Fruit fly (Drosophila melanogaster) whole organism, embryonic: Measurements from ENCODE around the gene pros.

Experiments used
- B-H2 ChIP-seq: fragments of 200-800 bp; sonication (Bioruptor generic); optimal IDR thresholded peaks from 2 replicates; lab custom pipeline; 2018; ENCODE audit warnings: missing biosample characterization, mild to moderate bottlenecking, missing genetic modification characterization
- Bdp1 ChIP-seq: fragments of 200-800 bp; sonication (Bioruptor generic); optimal IDR thresholded peaks from 3 replicates; lab custom pipeline; 2016; ENCODE audit warnings: missing biosample characterization, missing genetic modification characterization
- Bgb ChIP-seq: fragments of 200-800 bp; sonication (Bioruptor generic); IDR thresholded peaks from 2 replicates; pipeline ENCODE4 v1.3.6; 2022; ENCODE audit warnings: missing biosample characterization, missing genetic modification characterization; ENCODE audit not compliant: partially characterized antibody
- CG10147 ChIP-seq: fragments of 200-800 bp; sonication (Bioruptor generic); optimal IDR thresholded peaks from 2 replicates; lab custom pipeline; 2019; ENCODE audit warnings: missing biosample characterization, mild to moderate bottlenecking, missing genetic modification characterization, moderate library complexity
- CG10366 ChIP-seq: fragments of 200-800 bp; sonication (Bioruptor generic); IDR thresholded peaks from 2 replicates; pipeline ENCODE4 v1.3.6; 2022; ENCODE audit warnings: missing biosample characterization, missing genetic modification characterization
- CG13296 ChIP-seq: fragments of 200-800 bp; sonication (Bioruptor generic); optimal IDR thresholded peaks from 3 replicates; lab custom pipeline; 2018; ENCODE audit warnings: missing biosample characterization, mild to moderate bottlenecking, missing genetic modification characterization
- CG13894 ChIP-seq: fragments of 200-800 bp; sonication (Bioruptor generic); optimal IDR thresholded peaks from 3 replicates; lab custom pipeline; 2018; ENCODE audit warnings: missing biosample characterization, mild to moderate bottlenecking, missing genetic modification characterization, moderate library complexity
- CG15479 ChIP-seq: fragments of 200-800 bp; sonication (Bioruptor generic); optimal IDR thresholded peaks from 3 replicates; lab custom pipeline; 2019; ENCODE audit warnings: missing biosample characterization, mild to moderate bottlenecking, missing genetic modification characterization, moderate library complexity
- CG15601 ChIP-seq: fragments of 200-800 bp; sonication (Bioruptor generic); optimal IDR thresholded peaks from 3 replicates; lab custom pipeline; 2019; ENCODE audit warnings: missing biosample characterization, mild to moderate bottlenecking, missing genetic modification characterization, moderate library complexity
- CG1602 ChIP-seq: fragments of 200-800 bp; sonication (Bioruptor generic); optimal IDR thresholded peaks from 3 replicates; lab custom pipeline; 2016; ENCODE audit warnings: missing biosample characterization, missing genetic modification characterization
- CG17829 ChIP-seq: fragments of 200-800 bp; optimal IDR thresholded peaks from 2 replicates; lab custom pipeline; 2019; ENCODE audit warnings: missing biosample characterization, mild to moderate bottlenecking, missing genetic modification characterization, moderate library complexity
- CG18619 ChIP-seq: fragments of 200-800 bp; sonication (Bioruptor generic); optimal IDR thresholded peaks from 3 replicates; lab custom pipeline; 2017; ENCODE audit warnings: missing biosample characterization, mild to moderate bottlenecking, missing genetic modification characterization
- CG2889 ChIP-seq: fragments of 200-800 bp; sonication (Bioruptor generic); IDR thresholded peaks from 3 replicates; pipeline ENCODE4 v1.3.6; 2022; ENCODE audit warnings: missing biosample characterization, missing genetic modification characterization
- CG32772 ChIP-seq: fragments of 200-800 bp; sonication (Bioruptor generic); IDR thresholded peaks from 2 replicates; pipeline ENCODE4 v1.3.6; 2022; ENCODE audit warnings: missing biosample characterization, missing genetic modification characterization
- CG34224 ChIP-seq: fragments of 200-800 bp; sonication (Bioruptor generic); IDR thresholded peaks from 3 replicates; pipeline ENCODE4 v1.3.6; 2022; ENCODE audit warnings: missing biosample characterization, missing genetic modification characterization; ENCODE audit not compliant: partially characterized antibody
- CG4730 ChIP-seq: fragments of 200-800 bp; sonication (Bioruptor generic); IDR thresholded peaks from 2 replicates; pipeline ENCODE4 v1.3.6; 2022; ENCODE audit warnings: missing biosample characterization, missing genetic modification characterization
- CG9215 ChIP-seq: fragments of 200-800 bp; sonication (Bioruptor generic); IDR thresholded peaks from 2 replicates; pipeline ENCODE4 v1.3.6; 2022; ENCODE audit warnings: missing biosample characterization, missing genetic modification characterization
- CG9797 ChIP-seq: fragments of 200-800 bp; sonication (Bioruptor generic); optimal IDR thresholded peaks from 3 replicates; lab custom pipeline; 2018; ENCODE audit warnings: missing biosample characterization, mild to moderate bottlenecking, missing genetic modification characterization
- CkIIα-i1 ChIP-seq: fragments of 200-800 bp; sonication (Bioruptor generic); IDR thresholded peaks from 2 replicates; pipeline ENCODE4 v1.3.6; 2022; ENCODE audit warnings: missing biosample characterization, missing genetic modification characterization
- E2f2 ChIP-seq: fragments of 200-800 bp; sonication (Bioruptor generic); IDR thresholded peaks from 2 replicates; pipeline ENCODE4 v1.3.6; 2022; ENCODE audit warnings: missing biosample characterization, missing genetic modification characterization
- ERR ChIP-seq: fragments of 200-800 bp; sonication (Bioruptor generic); optimal IDR thresholded peaks from 2 replicates; lab custom pipeline; 2016; ENCODE audit warnings: missing biosample characterization, missing genetic modification characterization
- Fer3 ChIP-seq: fragments of 200-800 bp; sonication (Bioruptor generic); optimal IDR thresholded peaks from 2 replicates; lab custom pipeline; 2018; ENCODE audit warnings: missing biosample characterization, mild to moderate bottlenecking, missing genetic modification characterization, moderate library complexity
- HLH3B ChIP-seq: fragments of 200-800 bp; sonication (Bioruptor generic); IDR thresholded peaks from 2 replicates; pipeline ENCODE4 v1.3.6; 2022; ENCODE audit warnings: missing biosample characterization, missing genetic modification characterization
- HLH54F ChIP-seq: fragments of 200-800 bp; sonication (Bioruptor generic); optimal IDR thresholded peaks from 3 replicates; lab custom pipeline; 2016; ENCODE audit warnings: missing biosample characterization, missing genetic modification characterization
- Hr51 ChIP-seq, 2 experiments: fragments of 200-800 bp; sonication (Bioruptor generic); optimal IDR thresholded peaks; 2 replicates in 1 of 2; 3 replicates in 1 of 2; lab custom pipeline; 2016 to 2018; ENCODE audit warnings: missing biosample characterization in 2 of 2, missing genetic modification characterization in 2 of 2, mild to moderate bottlenecking in 1 of 2, moderate library complexity in 1 of 2
- Lpt ChIP-seq: fragments of >200 bp; optimal IDR thresholded peaks from 2 replicates; lab custom pipeline; 2018; ENCODE audit warnings: missing biosample characterization, missing genetic modification characterization
- MESR4 ChIP-seq: fragments of 200-800 bp; sonication (Bioruptor generic); optimal IDR thresholded peaks from 2 replicates; lab custom pipeline; 2018; ENCODE audit warnings: missing biosample characterization, mild to moderate bottlenecking, missing genetic modification characterization, moderate library complexity
- Mad ChIP-seq: fragments of 200-800 bp; sonication (Bioruptor generic); optimal IDR thresholded peaks from 2 replicates; lab custom pipeline; 2016; ENCODE audit warnings: missing biosample characterization, missing genetic modification characterization
- Oli ChIP-seq: fragments of 200-800 bp; sonication (Bioruptor generic); optimal IDR thresholded peaks from 2 replicates; lab custom pipeline; 2018; ENCODE audit warnings: missing biosample characterization, mild to moderate bottlenecking, missing genetic modification characterization, moderate library complexity
- Side ChIP-seq: fragments of 200-800 bp; sonication (Bioruptor generic); optimal IDR thresholded peaks from 2 replicates; lab custom pipeline; 2016; ENCODE audit warnings: missing biosample characterization, missing genetic modification characterization
- Sox102F ChIP-seq: fragments of 200-800 bp; sonication (Bioruptor generic); optimal IDR thresholded peaks from 2 replicates; lab custom pipeline; 2018; ENCODE audit warnings: missing biosample characterization, mild to moderate bottlenecking, missing genetic modification characterization, moderate library complexity
- Sry-δ ChIP-seq: fragments of 200-800 bp; sonication (Bioruptor generic); optimal IDR thresholded peaks from 2 replicates; lab custom pipeline; 2016; ENCODE audit warnings: missing biosample characterization, missing genetic modification characterization
- Stat92E ChIP-seq, 3 experiments: fragments of >200 bp in 2 of 3; fragments of 200-800 bp in 1 of 3; sonication (Bioruptor generic) in 1 of 3; optimal IDR thresholded peaks; 2 replicates each; lab custom pipeline; 2017 to 2019; ENCODE audit warnings: missing biosample characterization in 3 of 3, missing genetic modification characterization in 3 of 3, mild to moderate bottlenecking in 1 of 3, moderate library complexity in 1 of 3
- TFAM ChIP-seq: fragments of 200-800 bp; sonication (Bioruptor generic); optimal IDR thresholded peaks from 2 replicates; lab custom pipeline; 2017; ENCODE audit warnings: missing biosample characterization, missing genetic modification characterization, inconsistent platforms
- Trl ChIP-seq, 3 experiments: fragments of >200 bp in 2 of 3; fragments of 200-800 bp in 1 of 3; sonication (Bioruptor generic) in 1 of 3; optimal IDR thresholded peaks; 2 replicates in 1 of 3; 3 replicates in 2 of 3; lab custom pipeline; 2016 to 2017; ENCODE audit warnings: missing biosample characterization in 1 of 3, missing genetic modification characterization in 1 of 3
- bsh ChIP-seq, 2 experiments: fragments of 200-800 bp; sonication (Bioruptor generic); optimal IDR thresholded peaks; 2 replicates each; lab custom pipeline; 2017 to 2018; ENCODE audit warnings: mild to moderate bottlenecking in 2 of 2, missing biosample characterization in 2 of 2, missing genetic modification characterization in 2 of 2, moderate library complexity in 1 of 2
- eyg ChIP-seq: fragments of 200-800 bp; sonication (Bioruptor generic); optimal IDR thresholded peaks from 3 replicates; lab custom pipeline; 2016; ENCODE audit warnings: missing biosample characterization, missing genetic modification characterization
- gfzf ChIP-seq: fragments of 200-800 bp; sonication (Bioruptor generic); optimal IDR thresholded peaks from 2 replicates; lab custom pipeline; 2016; ENCODE audit warnings: missing biosample characterization, mild to moderate bottlenecking, missing genetic modification characterization, moderate library complexity
- gro ChIP-seq: fragments of 200-800 bp; sonication (Bioruptor generic); optimal IDR thresholded peaks from 2 replicates; lab custom pipeline; 2016; ENCODE audit warnings: missing biosample characterization, missing genetic modification characterization
- h ChIP-seq: fragments of >200 bp; optimal IDR thresholded peaks from 2 replicates; lab custom pipeline; 2017
- her ChIP-seq: fragments of 200-800 bp; sonication (Bioruptor generic); optimal IDR thresholded peaks from 2 replicates; lab custom pipeline; 2016; ENCODE audit warnings: missing biosample characterization, missing genetic modification characterization
- kay ChIP-seq: fragments of 200-800 bp; sonication (Bioruptor generic); optimal IDR thresholded peaks from 2 replicates; lab custom pipeline; 2016; ENCODE audit warnings: missing biosample characterization, missing genetic modification characterization
- ken ChIP-seq: fragments of 200-800 bp; sonication (Bioruptor generic); IDR thresholded peaks from 3 replicates; pipeline ENCODE4 v1.3.6; 2022; ENCODE audit warnings: missing biosample characterization, missing genetic modification characterization
- lab ChIP-seq: fragments of 200-800 bp; sonication (Bioruptor generic); optimal IDR thresholded peaks from 3 replicates; lab custom pipeline; 2017; ENCODE audit warnings: missing biosample characterization, missing genetic modification characterization, mild to moderate bottlenecking, moderate library complexity, missing genetic modification reagents
- nerfin-2 ChIP-seq: fragments of 200-800 bp; sonication (Bioruptor generic); IDR thresholded peaks from 2 replicates; pipeline ENCODE4 v1.3.6; 2022; ENCODE audit warnings: missing biosample characterization, missing genetic modification characterization; ENCODE audit not compliant: partially characterized antibody
- onecut ChIP-seq: fragments of 200-800 bp; sonication (Bioruptor generic); IDR thresholded peaks from 2 replicates; pipeline ENCODE4 v1.3.6; 2022; ENCODE audit warnings: missing biosample characterization, missing genetic modification characterization
- pros ChIP-seq: fragments of 200-800 bp; sonication (Bioruptor generic); optimal IDR thresholded peaks from 3 replicates; lab custom pipeline; 2019; ENCODE audit warnings: missing biosample characterization, mild to moderate bottlenecking, missing genetic modification characterization, moderate library complexity
- unc-4 ChIP-seq: fragments of 200-800 bp; sonication (Bioruptor generic); IDR thresholded peaks from 2 replicates; pipeline ENCODE4 v1.3.6; 2022; ENCODE audit warnings: missing biosample characterization, missing genetic modification characterization; ENCODE audit not compliant: partially characterized antibody

The pros gene

dm6 chr3R:11435537-11436234 is 107.4 kb downstream of the pros start, which contains the start of the genes Exd2 and CG5281 (continued):
- TF ChIP-seq ken (GFP tag; lab: Robert Waterston, UW), result 0 out of 3 replicates have a peak, but pooled peaks have one; percentile 38
- peak; percentile 44 for TF ChIP-seq CG17829
- peak; percentile 52 for TF ChIP-seq CG15601 (tag; lab: Kevin White, UChicago)
- peak; percentile 36 for TF ChIP-seq CG9797 (GFP tag; lab: Kevin White, UChicago)
- TF ChIP-seq B-H2 (GFP tag; lab: Kevin White, UChicago), result peak; percentile 44
- peak in 1 of 2 experiments; percentile 52 for TF ChIP-seq bsh (GFP tag; optimal IDR thresholded peaks at IDR 0.05; lab: Kevin White, UChicago)
- peak; percentile 55; the same call in 1 of the 3 replicates for TF ChIP-seq CG34224 (GFP tag; lab: Robert Waterston, UW)
- no peak for TF ChIP-seq Trl (optimal IDR thresholded peaks at IDR 0.05; lab: Kevin White, UChicago)
- TF ChIP-seq Trl (GFP tag; optimal IDR thresholded peaks at IDR 0.05; lab: Kevin White, UChicago), result peak; percentile 45
- peak; percentile 30 for TF ChIP-seq CG18619
- peak; percentile 34 for TF ChIP-seq gro (GFP tag; lab: Kevin White, UChicago)
- TF ChIP-seq TFAM (GFP tag; lab: Kevin White, UChicago), result no peak
- TF ChIP-seq lab, result no peak
- TF ChIP-seq gfzf (GFP tag; lab: Kevin White, UChicago), result peak; percentile 26
- TF ChIP-seq Lpt (GFP tag; lab: Kevin White, UChicago), result no peak
- TF ChIP-seq eyg (GFP tag; lab: Kevin White, UChicago), result peak; percentile 14
- no peak for TF ChIP-seq Stat92E (GFP tag; optimal IDR thresholded peaks at IDR 0.05; lab: Kevin White, UChicago)
- TF ChIP-seq CG1602 (GFP tag; lab: Kevin White, UChicago), result peak; percentile 42
- TF ChIP-seq Side, result peak; percentile 58
- TF ChIP-seq Sox102F (GFP tag; lab: Kevin White, UChicago), result peak; percentile 70
- TF ChIP-seq CG13296 (GFP tag; lab: Kevin White, UChicago), result peak; percentile 57
- TF ChIP-seq CG13894 (tag; lab: Kevin White, UChicago), result peak; percentile 17
- TF ChIP-seq h (lab: Kevin White, UChicago), result no peak
- no peak for TF ChIP-seq CG4730
- TF ChIP-seq Bdp1 (GFP tag; lab: Kevin White, UChicago), result peak; percentile 27
- TF ChIP-seq CG15479 (GFP tag; lab: Kevin White, UChicago), result no peak
- TF ChIP-seq onecut (GFP tag; lab: Robert Waterston, UW), result peak; percentile 97
- TF ChIP-seq Sry-δ (GFP tag; lab: Kevin White, UChicago), result peak; percentile 65
- peak; percentile 54 for TF ChIP-seq E2f2 (GFP tag; lab: Robert Waterston, UW)
- no peak for TF ChIP-seq CkIIα-i1 (GFP tag; lab: Robert Waterston, UW)
- peak; percentile 24; the same call in 1 of the 2 replicates for TF ChIP-seq HLH3B (GFP tag; lab: Robert Waterston, UW)
- peak; percentile 26 for TF ChIP-seq CG10147 (GFP tag; lab: Kevin White, UChicago)

dm6 chr3R:11437528-11437927 is 109.2 kb downstream of the pros start, which contains the start of gene CG17230:
Gene CG17230, plus strand, starts transcription at chr3R:11437785.
- TF ChIP-seq nerfin-2 (GFP tag; lab: Robert Waterston, UW), result peak; percentile 56; the same call in 1 of the 2 replicates
- TF ChIP-seq Bgb (GFP tag; lab: Robert Waterston, UW), result peak; percentile 87
- TF ChIP-seq CG10366 (GFP tag; lab: Robert Waterston, UW), result no peak
- no peak for TF ChIP-seq Hr51 (GFP tag; optimal IDR thresholded peaks at IDR 0.05; lab: Kevin White, UChicago)
- no peak for TF ChIP-seq CG32772 (GFP tag; lab: Robert Waterston, UW)
- TF ChIP-seq HLH54F (GFP tag; lab: Kevin White, UChicago), result no peak
- TF ChIP-seq ERR, result no peak
- TF ChIP-seq CG9215 (GFP tag; lab: Robert Waterston, UW), result no peak
- no peak for TF ChIP-seq Fer3
- TF ChIP-seq her (GFP tag; lab: Kevin White, UChicago), result no peak
- no peak for TF ChIP-seq eyg (GFP tag; lab: Kevin White, UChicago)
- no peak for TF ChIP-seq Mad
- TF ChIP-seq MESR4 (GFP tag; lab: Kevin White, UChicago), result peak; percentile 32
- TF ChIP-seq Oli (tag; lab: Kevin White, UChicago), result no peak
- peak; percentile 68 for TF ChIP-seq unc-4 (GFP tag; lab: Robert Waterston, UW)
- TF ChIP-seq bsh (GFP tag; optimal IDR thresholded peaks at IDR 0.05; lab: Kevin White, UChicago), result no peak
- no peak for TF ChIP-seq pros (GFP tag; lab: Kevin White, UChicago)
- TF ChIP-seq CG2889, result no peak
- TF ChIP-seq kay, result no peak
